Fruit fly (Drosophila melanogaster): ENCODE measurements around the gene CG33783.
A peak's percentile ranks its signal among the peaks of the same experiment; 100 is the strongest.

The CG33783 gene

dm6 chr3R:10097531-10098295, 31.1 kb downstream of the CG33783 start:
- TF ChIP-seq sr (GFP tag; IDR thresholded peaks at IDR 0.05): peak; percentile 56; the same call in 1 of the 3 replicates
- TF ChIP-seq HLH3B (GFP tag; IDR thresholded peaks at IDR 0.05): 0 out of 2 replicates have a peak, but pooled peaks have one; percentile 24
- peak; percentile 24 for TF ChIP-seq nerfin-1 (tag; optimal IDR thresholded peaks at IDR 0.05)
- TF ChIP-seq CG2678 (tag; optimal IDR thresholded peaks at IDR 0.05): peak; percentile 82
- TF ChIP-seq vvl (GFP tag; IDR thresholded peaks at IDR 0.05): peak; percentile 66
- peak; percentile 75 for TF ChIP-seq ci (GFP tag; IDR thresholded peaks at IDR 0.05)
- TF ChIP-seq CG1233 (GFP tag; optimal IDR thresholded peaks at IDR 0.05): peak; percentile 55
- peak; percentile 72 for TF ChIP-seq CG17359 (tag; optimal IDR thresholded peaks at IDR 0.05)
- peak; percentile 74 for TF ChIP-seq CG9817 (tag; optimal IDR thresholded peaks at IDR 0.05)
- TF ChIP-seq CG14441 (GFP tag; IDR thresholded peaks at IDR 0.05): peak; percentile 64
- peak; percentile 73 for TF ChIP-seq schlank (tag; optimal IDR thresholded peaks at IDR 0.05)
- no peak for TF ChIP-seq pzg (GFP tag; optimal IDR thresholded peaks at IDR 0.05)
- TF ChIP-seq CG3065 (GFP tag; optimal IDR thresholded peaks at IDR 0.05): no peak
- TF ChIP-seq CG5245 (GFP tag; optimal IDR thresholded peaks at IDR 0.05): no peak
- peak; percentile 36 for TF ChIP-seq az2 (GFP tag; optimal IDR thresholded peaks at IDR 0.05)
- TF ChIP-seq rib (GFP tag; IDR thresholded peaks at IDR 0.05): peak; percentile 44; the same call in 1 of the 2 replicates
- no peak for TF ChIP-seq crol (GFP tag; IDR thresholded peaks at IDR 0.05)
- peak; percentile 56; the same call in 1 of the 2 replicates for TF ChIP-seq CG17328 (GFP tag; IDR thresholded peaks at IDR 0.05)
- no peak for TF ChIP-seq HLH4C (GFP tag; IDR thresholded peaks at IDR 0.05; ENCODE audit: partially characterized antibody)
- TF ChIP-seq CG17361 (GFP tag; IDR thresholded peaks at IDR 0.05): peak; percentile 60; the same call in 2 of the 3 replicates
- TF ChIP-seq ap (GFP tag; IDR thresholded peaks at IDR 0.05): 0 out of 2 replicates have a peak, but pooled peaks have one; percentile 40
- peak; percentile 69 for TF ChIP-seq mam (GFP tag; optimal IDR thresholded peaks at IDR 0.05)
- no peak for TF ChIP-seq Ravus (GFP tag; IDR thresholded peaks at IDR 0.05)
- peak; percentile 39 for TF ChIP-seq cg (GFP tag; optimal IDR thresholded peaks at IDR 0.05)
- TF ChIP-seq Oli (tag; optimal IDR thresholded peaks at IDR 0.05): peak; percentile 71
- no peak for TF ChIP-seq CG4404 (GFP tag; IDR thresholded peaks at IDR 0.05)
- TF ChIP-seq Meics (GFP tag; optimal IDR thresholded peaks at IDR 0.05): peak; percentile 74
- TF ChIP-seq ind (GFP tag; optimal IDR thresholded peaks at IDR 0.05): peak; percentile 74
- peak; percentile 75 for TF ChIP-seq CG14014 (GFP tag; IDR thresholded peaks at IDR 0.05)
- TF ChIP-seq wdn (GFP tag; IDR thresholded peaks at IDR 0.05): peak; percentile 57; the same call in 1 of the 2 replicates
- no peak for TF ChIP-seq dmrt11E (tag; optimal IDR thresholded peaks at IDR 0.05)
- peak; percentile 86 for TF ChIP-seq lab (GFP tag; optimal IDR thresholded peaks at IDR 0.05)
- TF ChIP-seq gsb-n (tag; optimal IDR thresholded peaks at IDR 0.05): no peak
- TF ChIP-seq Dfd (GFP tag; optimal IDR thresholded peaks at IDR 0.05): no peak
- peak; percentile 36; the same call in 1 of the 2 replicates for TF ChIP-seq CG17612 (GFP tag; IDR thresholded peaks at IDR 0.05)
- no peak for TF ChIP-seq TFAM (GFP tag; optimal IDR thresholded peaks at IDR 0.05)
- TF ChIP-seq Hr78 (GFP tag; optimal IDR thresholded peaks at IDR 0.05): peak in 1 of 2 experiments; percentile 88
- peak; percentile 43 for TF ChIP-seq Fer2 (tag; optimal IDR thresholded peaks at IDR 0.05)
- peak; percentile 65 for TF ChIP-seq CG12391 (tag; optimal IDR thresholded peaks at IDR 0.05)
- peak; percentile 43 for TF ChIP-seq en (GFP tag; optimal IDR thresholded peaks at IDR 0.05)
- TF ChIP-seq luna (GFP tag; optimal IDR thresholded peaks at IDR 0.05): peak; percentile 55
- peak; percentile 45; the same call in 1 of the 2 replicates for TF ChIP-seq CG31224 (GFP tag; IDR thresholded peaks at IDR 0.05)
- peak; percentile 58 for TF ChIP-seq fd96Cb (tag; optimal IDR thresholded peaks at IDR 0.05)
- TF ChIP-seq Sry-δ (GFP tag; optimal IDR thresholded peaks at IDR 0.05): no peak
- TF ChIP-seq CG12942 (GFP tag; optimal IDR thresholded peaks at IDR 0.05): peak; percentile 41
- TF ChIP-seq fd64A (GFP tag; optimal IDR thresholded peaks at IDR 0.05): peak; percentile 41
- TF ChIP-seq CG13775 (GFP tag; optimal IDR thresholded peaks at IDR 0.05): peak; percentile 45
- peak; percentile 33 for TF ChIP-seq CG15011 (GFP tag; optimal IDR thresholded peaks at IDR 0.05)
- peak; percentile 38 for TF ChIP-seq ewg (GFP tag; optimal IDR thresholded peaks at IDR 0.05)
